Fruit fly (Drosophila melanogaster) whole organism, embryonic: Measurements from ENCODE around the gene CG10584.
A peak's percentile ranks its signal among the peaks of the same experiment; 100 is the strongest.

ENCODE experiments used
- Adf1 ChIP-seq: fragments of 200-800 bp; sonication (Bioruptor generic); IDR thresholded peaks from 2 replicates; pipeline ENCODE4 v1.3.6; 2022; ENCODE audit warnings: missing biosample characterization, missing genetic modification characterization
- Asciz ChIP-seq: fragments of 200-800 bp; sonication (Bioruptor generic); optimal IDR thresholded peaks from 2 replicates; lab custom pipeline; 2017; ENCODE audit warnings: missing biosample characterization, mild to moderate bottlenecking, missing genetic modification characterization, missing genetic modification reagents
- Blimp-1 ChIP-seq: fragments of 200-800 bp; sonication (Bioruptor generic); optimal IDR thresholded peaks from 3 replicates; lab custom pipeline; 2018; ENCODE audit warnings: missing biosample characterization, missing genetic modification characterization, mild to moderate bottlenecking, moderate library complexity, missing genetic modification reagents
- CG10979 ChIP-seq: fragments of 200-800 bp; sonication (Bioruptor generic); optimal IDR thresholded peaks from 2 replicates; lab custom pipeline; 2018; ENCODE audit warnings: missing biosample characterization, mild to moderate bottlenecking, missing genetic modification characterization, moderate library complexity
- CG11504 ChIP-seq: fragments of 200-800 bp; sonication (Bioruptor generic); optimal IDR thresholded peaks from 3 replicates; lab custom pipeline; 2019; ENCODE audit warnings: missing biosample characterization, mild to moderate bottlenecking, missing genetic modification characterization, moderate library complexity
- CG13424 ChIP-seq: fragments of 200-800 bp; sonication (Bioruptor generic); optimal IDR thresholded peaks from 2 replicates; lab custom pipeline; 2019; ENCODE audit warnings: missing biosample characterization, mild to moderate bottlenecking, missing genetic modification characterization, moderate library complexity
- CG14014 ChIP-seq: fragments of 200-800 bp; sonication (Bioruptor generic); IDR thresholded peaks from 2 replicates; pipeline ENCODE4 v1.3.6; 2022; ENCODE audit warnings: missing biosample characterization, missing genetic modification characterization
- CG14710 ChIP-seq: fragments of 200-800 bp; sonication (Bioruptor generic); optimal IDR thresholded peaks from 3 replicates; lab custom pipeline; 2019; ENCODE audit warnings: missing biosample characterization, mild to moderate bottlenecking, missing genetic modification characterization, moderate library complexity
- CG1603 ChIP-seq: fragments of 200-800 bp; sonication (Bioruptor generic); optimal IDR thresholded peaks from 2 replicates; lab custom pipeline; 2019; ENCODE audit warnings: missing biosample characterization, mild to moderate bottlenecking, missing genetic modification characterization, moderate library complexity
- CG16779 ChIP-seq: fragments of 200-800 bp; sonication (Bioruptor generic); IDR thresholded peaks from 2 replicates; pipeline ENCODE4 v1.3.6; 2022; ENCODE audit warnings: missing biosample characterization, missing genetic modification characterization
- CG18262 ChIP-seq: fragments of 200-800 bp; optimal IDR thresholded peaks from 3 replicates; lab custom pipeline; 2019; ENCODE audit warnings: missing biosample characterization, mild to moderate bottlenecking, missing genetic modification characterization, moderate library complexity
- CG18619 ChIP-seq: fragments of 200-800 bp; sonication (Bioruptor generic); optimal IDR thresholded peaks from 3 replicates; lab custom pipeline; 2017; ENCODE audit warnings: missing biosample characterization, mild to moderate bottlenecking, missing genetic modification characterization
- CG2120 ChIP-seq: fragments of 200-800 bp; sonication (Bioruptor generic); optimal IDR thresholded peaks from 3 replicates; lab custom pipeline; 2016; ENCODE audit warnings: missing biosample characterization, missing genetic modification characterization
- CG2678 ChIP-seq: fragments of 200-800 bp; sonication (Bioruptor generic); optimal IDR thresholded peaks from 3 replicates; lab custom pipeline; 2019; ENCODE audit warnings: missing biosample characterization, mild to moderate bottlenecking, missing genetic modification characterization, moderate library complexity
- CG31441 ChIP-seq: fragments of 200-800 bp; sonication (Bioruptor generic); IDR thresholded peaks from 2 replicates; pipeline ENCODE4 v1.3.6; 2022; ENCODE audit warnings: missing biosample characterization, missing genetic modification characterization
- CG6689 ChIP-seq: fragments of 200-800 bp; sonication (Bioruptor generic); IDR thresholded peaks from 2 replicates; pipeline ENCODE4 v1.3.6; 2022; ENCODE audit warnings: missing biosample characterization, missing genetic modification characterization
- CG7839 ChIP-seq: fragments of 200-800 bp; sonication (Bioruptor generic); optimal IDR thresholded peaks from 3 replicates; lab custom pipeline; 2018; ENCODE audit warnings: missing biosample characterization, mild to moderate bottlenecking, missing genetic modification characterization, moderate library complexity
- CG8290 ChIP-seq, 3 experiments: fragments of 200-800 bp; sonication (Bioruptor generic); optimal IDR thresholded peaks; 2 replicates each; lab custom pipeline; 2016 to 2019; ENCODE audit warnings: missing biosample characterization in 3 of 3, missing genetic modification characterization in 3 of 3, mild to moderate bottlenecking in 2 of 3, moderate library complexity in 1 of 3
- CG8924 ChIP-seq: fragments of 200-800 bp; optimal IDR thresholded peaks from 3 replicates; lab custom pipeline; 2019; ENCODE audit warnings: missing biosample characterization, mild to moderate bottlenecking, missing genetic modification characterization, moderate library complexity
- CkIIα-i1 ChIP-seq: fragments of 200-800 bp; sonication (Bioruptor generic); IDR thresholded peaks from 2 replicates; pipeline ENCODE4 v1.3.6; 2022; ENCODE audit warnings: missing biosample characterization, missing genetic modification characterization
- D19A ChIP-seq: fragments of 200-800 bp; optimal IDR thresholded peaks from 3 replicates; lab custom pipeline; 2019; ENCODE audit warnings: missing biosample characterization, mild to moderate bottlenecking, missing genetic modification characterization, moderate library complexity
- Eip74EF ChIP-seq, 2 experiments: fragments of 200-800 bp in 1 of 2; fragments of >200 bp in 1 of 2; sonication (Bioruptor generic) in 1 of 2; optimal IDR thresholded peaks; 2 replicates each; lab custom pipeline; 2017 to 2019; ENCODE audit warnings: missing biosample characterization in 2 of 2, missing genetic modification characterization in 2 of 2, mild to moderate bottlenecking in 1 of 2, moderate library complexity in 1 of 2
- H2.0 ChIP-seq: fragments of 200-800 bp; sonication (Bioruptor generic); IDR thresholded peaks from 2 replicates; pipeline ENCODE4 v1.3.6; 2022; ENCODE audit warnings: missing biosample characterization, missing genetic modification characterization
- Ssrp ChIP-seq: fragments of 200-800 bp; sonication (Bioruptor generic); optimal IDR thresholded peaks from 2 replicates; lab custom pipeline; 2018; ENCODE audit warnings: missing biosample characterization, mild to moderate bottlenecking, missing genetic modification characterization, moderate library complexity
- Trl ChIP-seq, 3 experiments: fragments of >200 bp in 2 of 3; fragments of 200-800 bp in 1 of 3; sonication (Bioruptor generic) in 1 of 3; optimal IDR thresholded peaks; 2 replicates in 1 of 3; 3 replicates in 2 of 3; lab custom pipeline; 2016 to 2017; ENCODE audit warnings: missing biosample characterization in 1 of 3, missing genetic modification characterization in 1 of 3
- Vsx1 ChIP-seq: fragments of 200-800 bp; sonication (Bioruptor generic); optimal IDR thresholded peaks from 2 replicates; lab custom pipeline; 2017; ENCODE audit warnings: missing biosample characterization, mild to moderate bottlenecking, missing genetic modification characterization, missing genetic modification reagents
- aop ChIP-seq: fragments of 200-800 bp; sonication (Bioruptor generic); IDR thresholded peaks from 2 replicates; pipeline ENCODE4 v1.3.6; 2022; ENCODE audit warnings: missing biosample characterization, missing genetic modification characterization
- ase ChIP-seq: fragments of 200-800 bp; sonication (Bioruptor generic); IDR thresholded peaks from 3 replicates; pipeline ENCODE4 v1.3.6; 2022; ENCODE audit warnings: missing biosample characterization, missing genetic modification characterization
- ci ChIP-seq: fragments of 200-800 bp; sonication (Bioruptor generic); IDR thresholded peaks from 3 replicates; pipeline ENCODE4 v1.3.6; 2022; ENCODE audit warnings: missing biosample characterization, missing genetic modification characterization
- crol ChIP-seq: fragments of 200-800 bp; sonication (Bioruptor generic); IDR thresholded peaks from 2 replicates; pipeline ENCODE4 v1.3.6; 2022; ENCODE audit warnings: missing biosample characterization, missing genetic modification characterization
- dmrt99B ChIP-seq: fragments of 200-800 bp; sonication (Bioruptor generic); optimal IDR thresholded peaks from 2 replicates; lab custom pipeline; 2018; ENCODE audit warnings: missing biosample characterization, mild to moderate bottlenecking, missing genetic modification characterization, moderate library complexity
- gem ChIP-seq: fragments of 200-800 bp; sonication (Bioruptor generic); optimal IDR thresholded peaks from 2 replicates; lab custom pipeline; 2019; ENCODE audit warnings: missing biosample characterization, mild to moderate bottlenecking, missing genetic modification characterization, moderate library complexity
- lab ChIP-seq: fragments of 200-800 bp; sonication (Bioruptor generic); optimal IDR thresholded peaks from 3 replicates; lab custom pipeline; 2017; ENCODE audit warnings: missing biosample characterization, missing genetic modification characterization, mild to moderate bottlenecking, moderate library complexity, missing genetic modification reagents
- lola ChIP-seq, 3 experiments: fragments of >200 bp in 2 of 3; fragments of 200-800 bp in 1 of 3; sonication (Bioruptor generic) in 1 of 3; optimal IDR thresholded peaks; 2 replicates each; lab custom pipeline; 2017 to 2019; ENCODE audit warnings: missing biosample characterization in 3 of 3, missing genetic modification characterization in 3 of 3, mild to moderate bottlenecking in 1 of 3, moderate library complexity in 1 of 3
- lov ChIP-seq, 2 experiments: fragments of 200-800 bp in 1 of 2; fragments of >200 bp in 1 of 2; sonication (Bioruptor generic) in 1 of 2; IDR thresholded peaks in 1 of 2; optimal IDR thresholded peaks in 1 of 2; 2 replicates in 1 of 2; 3 replicates in 1 of 2; pipeline versions ENCODE4 v1.3.6 to Lab custom; 2017 to 2022; ENCODE audit warnings: missing biosample characterization in 1 of 2, missing genetic modification characterization in 1 of 2
- nmo ChIP-seq: fragments of 200-800 bp; sonication (Bioruptor generic); optimal IDR thresholded peaks from 2 replicates; lab custom pipeline; 2018; ENCODE audit warnings: missing biosample characterization, mild to moderate bottlenecking, missing genetic modification characterization, moderate library complexity
- pan ChIP-seq, 4 experiments: fragments of >200 bp in 3 of 4; fragments of 200-800 bp in 1 of 4; sonication (Bioruptor generic) in 1 of 4; optimal IDR thresholded peaks in 3 of 4; IDR thresholded peaks in 1 of 4; 2 replicates each; pipeline versions ENCODE4 v1.3.6 to Lab custom; 2017 to 2022; ENCODE audit warnings: missing biosample characterization in 2 of 4, missing genetic modification characterization in 2 of 4, mixed read lengths in 1 of 4
- prd ChIP-seq, 3 experiments: fragments of >200 bp in 2 of 3; fragments of 200-800 bp in 1 of 3; sonication (Bioruptor generic) in 1 of 3; optimal IDR thresholded peaks in 2 of 3; IDR thresholded peaks in 1 of 3; 2 replicates in 2 of 3; 3 replicates in 1 of 3; pipeline versions ENCODE4 v1.3.6 to Lab custom; 2017 to 2022; ENCODE audit warnings: missing biosample characterization in 1 of 3, missing genetic modification characterization in 1 of 3
- scrt ChIP-seq: fragments of 200-800 bp; sonication (Bioruptor generic); optimal IDR thresholded peaks from 2 replicates; lab custom pipeline; 2018; ENCODE audit warnings: missing biosample characterization, mild to moderate bottlenecking, missing genetic modification characterization, moderate library complexity
- sens ChIP-seq: fragments of 200-800 bp; sonication (Bioruptor generic); peaks from one replicate; lab custom pipeline; 2016; ENCODE audit warnings: missing biosample characterization, missing genetic modification characterization
- sim ChIP-seq: fragments of 200-800 bp; sonication (Bioruptor generic); IDR thresholded peaks from 2 replicates; pipeline ENCODE4 v1.3.6; 2022; ENCODE audit warnings: missing biosample characterization, missing genetic modification characterization
- tna ChIP-seq: fragments of 200-800 bp; sonication (Bioruptor generic); IDR thresholded peaks from 2 replicates; pipeline ENCODE4 v1.3.6; 2022; ENCODE audit warnings: missing biosample characterization, missing genetic modification characterization; ENCODE audit not compliant: partially characterized antibody
- unpg ChIP-seq: fragments of 200-800 bp; sonication (Bioruptor generic); optimal IDR thresholded peaks from 3 replicates; lab custom pipeline; 2018; ENCODE audit warnings: missing biosample characterization, mild to moderate bottlenecking, missing genetic modification characterization, moderate library complexity
- wor ChIP-seq: fragments of 200-800 bp; sonication (Bioruptor generic); IDR thresholded peaks from 2 replicates; pipeline ENCODE4 v1.3.6; 2022; ENCODE audit warnings: missing biosample characterization, missing genetic modification characterization

Gene CG10584

DNA sequence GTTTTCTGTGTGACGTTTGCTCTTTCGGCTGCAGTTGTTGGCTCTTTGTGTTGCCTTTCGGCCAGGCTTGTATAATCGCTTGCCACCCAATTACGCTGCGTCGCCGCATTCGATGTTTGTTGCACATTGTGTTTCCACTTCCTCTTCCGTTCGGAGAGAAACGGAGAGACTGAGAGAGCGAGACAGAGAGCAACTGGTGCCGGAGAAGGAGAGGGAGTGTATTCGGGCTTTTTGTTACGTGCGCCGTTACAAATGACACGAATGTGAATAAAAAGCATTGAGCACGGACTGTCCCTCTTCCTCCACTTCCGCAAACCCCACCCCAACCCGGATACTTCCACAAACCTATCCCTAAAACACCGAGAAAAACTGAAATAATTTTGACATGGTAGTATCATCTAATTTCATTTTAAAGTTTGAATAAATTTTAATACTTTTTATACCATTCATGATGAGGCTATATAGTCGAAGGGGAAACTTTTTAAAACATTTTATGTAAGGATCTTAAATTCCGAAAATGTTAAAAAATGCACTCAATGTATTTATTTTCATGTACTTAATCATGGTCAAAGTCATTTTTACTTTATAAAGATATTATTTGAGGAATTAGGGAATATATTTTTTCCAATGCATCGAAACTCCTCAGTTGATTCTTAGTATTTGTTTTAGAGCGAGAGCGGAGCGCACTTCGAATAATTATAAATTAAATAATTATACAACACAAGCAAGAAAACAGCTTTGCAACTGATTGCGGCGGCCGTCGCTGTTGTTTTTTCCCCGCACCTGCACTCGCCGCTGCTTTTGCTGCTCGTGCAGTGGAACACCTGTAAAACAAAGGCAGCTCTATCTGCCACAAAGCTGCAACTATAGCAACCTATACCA lies 29.3 kb upstream of the CG10584 start (continued):
- TF ChIP-seq CG10979 (tag; lab: Kevin White, UChicago) (peak; percentile 41), CG14014 (GFP tag; lab: Robert Waterston, UW) (0 out of 2 replicates have a peak, but pooled peaks have one; percentile 17), CG14710 (tag; lab: Kevin White, UChicago) (peak; percentile 16), Vsx1 (GFP tag; lab: Kevin White, UChicago) (no peak), Trl (optimal IDR thresholded peaks at IDR 0.05; lab: Kevin White, UChicago) (peak; percentile 55 to 64), Trl (GFP tag; optimal IDR thresholded peaks at IDR 0.05; lab: Kevin White, UChicago) (no peak), tna (no peak), CG1603 (tag; lab: Kevin White, UChicago) (peak; percentile 5), CG18262 (peak; percentile 61), pan (optimal IDR thresholded peaks at IDR 0.05; lab: Kevin White, UChicago) (no peak), pan (GFP tag; optimal IDR thresholded peaks at IDR 0.05 in 1 of 2, IDR thresholded peaks at IDR 0.05 in 1 of 2) (peak in 1 of 2 experiments; percentile 42), crol (GFP tag; lab: Robert Waterston, UW) (peak; percentile 67), CG8290 (GFP tag; optimal IDR thresholded peaks at IDR 0.05; lab: Kevin White, UChicago) (no peak), CG8290 (tag; optimal IDR thresholded peaks at IDR 0.05; lab: Kevin White, UChicago) (no peak), CG8924 (peak; percentile 24), lola (GFP tag; optimal IDR thresholded peaks at IDR 0.05; lab: Kevin White, UChicago) (peak in 1 of 3 experiments; percentile 20), nmo (GFP tag; lab: Kevin White, UChicago) (peak; percentile 23), dmrt99B (peak; percentile 40), Adf1 (no peak), ci (GFP tag; lab: Robert Waterston, UW) (0 out of 3 replicates have a peak, but pooled peaks have one; percentile 7), CG6689 (GFP tag; lab: Robert Waterston, UW) (no peak), sim (GFP tag; lab: Robert Waterston, UW) (no peak), H2.0 (GFP tag; lab: Robert Waterston, UW) (no peak), Ssrp (peak; percentile 12), aop (GFP tag; lab: Robert Waterston, UW) (peak; percentile 54; the same call in 1 of the 2 replicates), Asciz (peak; percentile 42), CG2678 (tag; lab: Kevin White, UChicago) (peak; percentile 27), sens (GFP tag; lab: Kevin White, UChicago) (peak; percentile 68), CG18619 (GFP tag; lab: Kevin White, UChicago) (no peak), gem (tag; lab: Kevin White, UChicago) (peak; percentile 66), CG2120 (GFP tag; lab: Kevin White, UChicago) (peak; percentile 17), lab (GFP tag; lab: Kevin White, UChicago) (peak; percentile 14), unpg (peak; percentile 16), CkIIα-i1 (GFP tag; lab: Robert Waterston, UW) (no peak), wor (GFP tag; lab: Robert Waterston, UW) (no peak), Eip74EF (GFP tag; optimal IDR thresholded peaks at IDR 0.05; lab: Kevin White, UChicago) (peak in 1 of 2 experiments; percentile 71), ase (GFP tag; lab: Robert Waterston, UW) (no peak), CG13424 (tag; lab: Kevin White, UChicago) (peak; percentile 11), scrt (GFP tag; lab: Kevin White, UChicago) (peak; percentile 2), CG7839 (tag; lab: Kevin White, UChicago) (peak; percentile 19), CG16779 (0 out of 2 replicates have a peak, but pooled peaks have one; percentile 13), Blimp-1 (GFP tag; lab: Kevin White, UChicago) (peak; percentile 46), lov (optimal IDR thresholded peaks at IDR 0.05; lab: Kevin White, UChicago) (no peak), lov (GFP tag; IDR thresholded peaks at IDR 0.05; lab: Robert Waterston, UW) (no peak), prd (optimal IDR thresholded peaks at IDR 0.05; lab: Kevin White, UChicago) (no peak), prd (GFP tag; IDR thresholded peaks at IDR 0.05; lab: Robert Waterston, UW) (0 out of 3 replicates have a peak, but pooled peaks have one; percentile 27), D19A (tag; lab: Kevin White, UChicago) (peak; percentile 26), CG31441 (GFP tag; lab: Robert Waterston, UW) (peak; percentile 53), CG11504 (tag; lab: Kevin White, UChicago) (peak; percentile 57)
